2 worm cellular contexts compared by ENCODE assay signal in the genomic region with DNA sequence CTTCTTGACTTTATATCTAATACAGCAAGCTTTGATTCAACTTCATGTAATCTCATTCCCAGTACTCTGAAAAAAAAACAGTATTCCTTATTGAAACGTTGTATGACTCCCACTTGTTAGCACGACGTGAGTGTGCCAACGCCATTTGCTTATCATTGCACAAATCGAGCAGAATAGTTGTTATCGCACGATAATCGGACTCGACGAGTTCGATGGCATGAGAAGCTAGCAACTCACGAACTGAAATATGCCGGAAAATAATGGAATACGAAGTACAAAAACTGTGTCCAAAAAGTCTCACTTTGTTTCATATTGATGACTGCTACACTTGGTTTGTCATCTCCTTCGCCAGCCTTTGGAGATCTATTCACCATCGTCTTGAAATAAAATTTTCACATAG.
A peak's percentile ranks its signal among the peaks of the same experiment; 100 is the strongest.
TF ChIP-seq lines count a peak whose summit lies in the region.

No protein-coding gene starts in this region.

TF ChIP-seq in whole organism, L1 larva, 84 proteins besides CTCF, POLR2A, EP300 and RAD21 (continued from another document):
- TF ChIP-seq nhr-12 (tag; optimal IDR thresholded peaks at IDR 0.05; lab: Kevin White, UChicago) (no peak), xbp-1 (tag; optimal IDR thresholded peaks at IDR 0.05; lab: Kevin White, UChicago) (no peak), mdl-1 (tag; optimal IDR thresholded peaks at IDR 0.05; lab: Kevin White, UChicago) (no peak), unc-86 (tag; optimal IDR thresholded peaks at IDR 0.05; lab: Kevin White, UChicago) (no peak), nhr-47 (tag; optimal IDR thresholded peaks at IDR 0.05; lab: Kevin White, UChicago) (no peak), elt-3 (tag; optimal IDR thresholded peaks at IDR 0.05; lab: Kevin White, UChicago) (no peak), efl-1 (optimal IDR thresholded peaks at IDR 0.05; lab: Kevin White, UChicago) (no peak), efl-1 (GFP tag; optimal IDR thresholded peaks at IDR 0.05 in 1 of 2; lab: Kevin White, UChicago) (peak in 1 of 2 experiments; percentile 43), nhr-84 (tag; optimal IDR thresholded peaks at IDR 0.05; lab: Kevin White, UChicago) (no peak), nhr-19 (GFP tag; conservative IDR thresholded peaks at IDR 0.05; lab: Robert Waterston, UW) (no peak), rnt-1 (tag; optimal IDR thresholded peaks at IDR 0.05; lab: Kevin White, UChicago) (no peak), irx-1 (tag; optimal IDR thresholded peaks at IDR 0.05; lab: Kevin White, UChicago) (no peak), fos-1 (tag; optimal IDR thresholded peaks at IDR 0.05; lab: Kevin White, UChicago) (no peak), sup-37 (GFP tag; optimal IDR thresholded peaks at IDR 0.05; lab: Kevin White, UChicago) (no peak), grh-1 (GFP tag; IDR thresholded peaks at IDR 0.05; lab: Robert Waterston, UW) (no peak), ceh-88 (GFP tag; IDR thresholded peaks at IDR 0.05; lab: Robert Waterston, UW) (no peak), snpc-4 (tag; optimal IDR thresholded peaks at IDR 0.05; lab: Kevin White, UChicago) (no peak), C04F5.9 (tag; optimal IDR thresholded peaks at IDR 0.05; lab: Kevin White, UChicago) (no peak), fkh-8 (tag; optimal IDR thresholded peaks at IDR 0.05; lab: Kevin White, UChicago) (no peak), lin-13 (GFP tag; optimal IDR thresholded peaks at IDR 0.05; lab: Kevin White, UChicago) (no peak), lin-35 (GFP tag; optimal IDR thresholded peaks at IDR 0.05; lab: Kevin White, UChicago) (peak in 1 of 2 experiments; percentile 19), pag-3 (tag; optimal IDR thresholded peaks at IDR 0.05; lab: Kevin White, UChicago; ENCODE audit: borderline replicate concordance, insufficient read depth) (no peak), fkh-4 (tag; optimal IDR thresholded peaks at IDR 0.05; lab: Kevin White, UChicago; ENCODE audit: borderline replicate concordance) (no peak), lin-14 (GFP tag; optimal IDR thresholded peaks at IDR 0.05; lab: Kevin White, UChicago) (peak; percentile 18), snu-23 (GFP tag; optimal IDR thresholded peaks at IDR 0.05; lab: Kevin White, UChicago) (no peak), nhr-90 (tag; optimal IDR thresholded peaks at IDR 0.05; lab: Kevin White, UChicago; ENCODE audit: poor library complexity) (no peak)

TF ChIP-seq in whole organism, L4 larva, 104 proteins besides CTCF, POLR2A, EP300 and RAD21 (continued from another document):
- TF ChIP-seq dmd-6 (GFP tag; IDR thresholded peaks at IDR 0.05; lab: Robert Waterston, UW) (peak; percentile 81), unc-62 (GFP tag; optimal IDR thresholded peaks at IDR 0.05 in 1 of 2; lab: Kevin White, UChicago) (peak in 1 of 2 experiments; percentile 54), unc-62 (tag; optimal IDR thresholded peaks at IDR 0.05; lab: Kevin White, UChicago) (no peak)
